Worm (Caenorhabditis elegans): ENCODE data around the gene dlc-2.

- TF ChIP-seq tbx-11 (GFP tag; IDR thresholded peaks at IDR 0.05) (no peak), ama-1 (optimal IDR thresholded peaks at IDR 0.05) (no peak), ceh-36 (tag; optimal IDR thresholded peaks at IDR 0.05) (no peak), aly-1 (tag; optimal IDR thresholded peaks at IDR 0.05) (no peak), tbx-37 (GFP tag; conservative IDR thresholded peaks at IDR 0.05) (no peak), ceh-13 (GFP tag; optimal IDR thresholded peaks at IDR 0.05) (no peak), hnd-1 (tag; optimal IDR thresholded peaks at IDR 0.05) (no peak), hmg-4 (GFP tag; optimal IDR thresholded peaks at IDR 0.05) (no peak), flt-1 (GFP tag; IDR thresholded peaks at IDR 0.05) (no peak), B0310.2 (tag; optimal IDR thresholded peaks at IDR 0.05) (no peak), sea-1 (GFP tag; conservative IDR thresholded peaks at IDR 0.05) (no peak), tra-4 (tag; optimal IDR thresholded peaks at IDR 0.05) (no peak)
Observed at ce11 chrIV:12131308-12132072, 20.1 kb upstream of the dlc-2 start.

Measured in whole organism, early embryonic.